Worm (Caenorhabditis elegans): Measurements from ENCODE around the gene C17H12.37.

Gene C17H12.37

ce11 chrIV:6795529-6795928 lies 9.4 kb upstream of the C17H12.37 start, which contains the start of the genes C17H12.3 and C17H12.12:
C17H12.3 (minus strand) TSS chrIV:6795629.
C17H12.12 (plus strand) TSS chrIV:6795924.
- TF ChIP-seq nhr-25 (tag; optimal IDR thresholded peaks at IDR 0.05; ENCODE audit: borderline replicate concordance, insufficient read depth), result no peak
- no peak for TF ChIP-seq sdz-12 (GFP tag; optimal IDR thresholded peaks at IDR 0.05)
- TF ChIP-seq ceh-20 (GFP tag; IDR thresholded peaks at IDR 0.05), result no peak
- no peak for TF ChIP-seq ceh-82 (tag; optimal IDR thresholded peaks at IDR 0.05)
- no peak for TF ChIP-seq nhr-28 (tag; optimal IDR thresholded peaks at IDR 0.05)
- no peak for TF ChIP-seq F44E2.7 (GFP tag; IDR thresholded peaks at IDR 0.05)
- no peak for TF ChIP-seq dve-1 (tag; optimal IDR thresholded peaks at IDR 0.05; ENCODE audit: insufficient read depth)
- no peak for TF ChIP-seq nhr-111 (GFP tag; optimal IDR thresholded peaks at IDR 0.05)

- TF ChIP-seq lin-1 (GFP tag; IDR thresholded peaks at IDR 0.05), result no peak
- peak; percentile 91 for TF ChIP-seq php-3 (GFP tag; IDR thresholded peaks at IDR 0.05)
- no peak for TF ChIP-seq daf-16 (GFP tag; optimal IDR thresholded peaks at IDR 0.05)
- peak; percentile 93 for TF ChIP-seq daf-16 (tag; optimal IDR thresholded peaks at IDR 0.05)
- TF ChIP-seq daf-8 (GFP tag; IDR thresholded peaks at IDR 0.05), result no peak
- TF ChIP-seq jun-1 (tag; optimal IDR thresholded peaks at IDR 0.05), result no peak
- TF ChIP-seq aha-1 (tag), result peak; percentile 56
- TF ChIP-seq nhr-77 (tag; optimal IDR thresholded peaks at IDR 0.05), result peak; percentile 71
- TF ChIP-seq nhr-28 (tag; optimal IDR thresholded peaks at IDR 0.05), result peak; percentile 98
- TF ChIP-seq D1046.2 (GFP tag; IDR thresholded peaks at IDR 0.05), result no peak
- TF ChIP-seq nhr-76 (tag; optimal IDR thresholded peaks at IDR 0.05), result no peak
- peak; percentile 24 for TF ChIP-seq mxl-3 (GFP tag; optimal IDR thresholded peaks at IDR 0.05)
- no peak for TF ChIP-seq mdl-1 (tag; optimal IDR thresholded peaks at IDR 0.05)
- peak; percentile 73 for TF ChIP-seq hlh-11 (tag; optimal IDR thresholded peaks at IDR 0.05)
- no peak for TF ChIP-seq gei-8 (GFP tag; optimal IDR thresholded peaks at IDR 0.05)
- no peak for TF ChIP-seq madf-5 (GFP tag; IDR thresholded peaks at IDR 0.05)
- TF ChIP-seq duxl-1 (tag; optimal IDR thresholded peaks at IDR 0.05; ENCODE audit: poor library complexity), result no peak
- TF ChIP-seq dve-1 (tag; optimal IDR thresholded peaks at IDR 0.05; ENCODE audit: insufficient read depth), result peak; percentile 79
- peak; percentile 43; the same call in 1 of the 2 replicates for TF ChIP-seq ceh-20 (GFP tag; IDR thresholded peaks at IDR 0.05)
- peak; percentile 91 for TF ChIP-seq dmd-6 (GFP tag; IDR thresholded peaks at IDR 0.05)
- TF ChIP-seq nhr-48 (tag; optimal IDR thresholded peaks at IDR 0.05), result peak; percentile 9
- peak; percentile 7 for TF ChIP-seq nhr-6 (tag; optimal IDR thresholded peaks at IDR 0.05)
- no peak for TF ChIP-seq nhr-102 (tag; optimal IDR thresholded peaks at IDR 0.05)
- TF ChIP-seq lin-15B (tag; optimal IDR thresholded peaks at IDR 0.05), result no peak
- no peak for TF ChIP-seq daf-19 (GFP tag; conservative IDR thresholded peaks at IDR 0.05)
- TF ChIP-seq pqm-1 (tag; optimal IDR thresholded peaks at IDR 0.05), result peak; percentile 88
These were observed 2.8 kb upstream of the C17H12.37 start, which contains the start of the genes cest-4 and C17H12.11 for ce11 chrIV:6802132-6802531. cest-4 (minus strand) TSS chrIV:6802337. C17H12.11 (plus strand) TSS chrIV:6802387.

DNA sequence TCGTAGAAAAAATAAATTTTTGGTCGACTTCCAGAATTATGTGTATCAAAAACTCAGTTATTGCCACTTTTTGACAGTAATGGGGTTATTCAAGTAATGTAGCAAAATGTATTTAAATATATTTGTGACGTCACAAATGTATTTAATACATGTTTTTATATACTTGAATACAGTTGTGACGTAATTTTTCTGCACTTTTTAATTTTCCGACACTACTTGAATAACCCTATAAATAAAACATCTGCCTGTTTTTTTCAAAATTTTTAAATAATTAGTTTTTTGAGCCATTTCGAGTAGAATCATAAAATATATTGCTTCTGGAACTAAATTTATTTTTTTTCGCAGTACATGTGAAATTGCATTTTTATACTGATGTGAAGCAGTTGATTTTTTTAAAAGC lies 1.6 kb upstream of the C17H12.37 start:
- TF ChIP-seq hmg-1.1 (GFP tag; IDR thresholded peaks at IDR 0.05), result no peak
- no peak for TF ChIP-seq nhr-48 (tag; optimal IDR thresholded peaks at IDR 0.05)
- TF ChIP-seq pha-4 (GFP tag; IDR thresholded peaks at IDR 0.05), result no peak
- no peak for TF ChIP-seq pha-4 (tag; optimal IDR thresholded peaks at IDR 0.05)
- TF ChIP-seq ZK337.2 (GFP tag; IDR thresholded peaks at IDR 0.05), result no peak
- no peak for TF ChIP-seq lin-39 (tag; optimal IDR thresholded peaks at IDR 0.05)
- TF ChIP-seq mxl-2 (GFP tag; conservative IDR thresholded peaks at IDR 0.05), result no peak
